Worm (Caenorhabditis elegans): Measurements from ENCODE around the gene nhr-214.

- TF ChIP-seq zag-1 (tag; optimal IDR thresholded peaks at IDR 0.05) (no peak), aly-2 (tag; optimal IDR thresholded peaks at IDR 0.05) (no peak), lin-1 (GFP tag; IDR thresholded peaks at IDR 0.05) (no peak), Y105C5A.15 (GFP tag; IDR thresholded peaks at IDR 0.05) (no peak), Y5F2A.4 (GFP tag; optimal IDR thresholded peaks at IDR 0.05) (no peak), spr-1 (tag; optimal IDR thresholded peaks at IDR 0.05) (no peak), nhr-25 (tag; optimal IDR thresholded peaks at IDR 0.05; ENCODE audit: borderline replicate concordance, insufficient read depth) (no peak), mdl-1 (tag; optimal IDR thresholded peaks at IDR 0.05) (no peak), fkh-10 (GFP tag; optimal IDR thresholded peaks at IDR 0.05) (no peak), fos-1 (tag; optimal IDR thresholded peaks at IDR 0.05) (no peak)
Measured at ce11 chrX:12679603-12680002, 22.3 kb downstream of the nhr-214 start.

Measured in whole organism, L4 larva.